Worm (Caenorhabditis elegans) whole organism, L4 larva: ENCODE measurements around the gene spv-1.

Experiments
- F26F4.8 ChIP-seq: fragments of 200-800 bp; sonication (Bioruptor generic); conservative IDR thresholded peaks from 2 replicates; pipeline ENCODE4 v1.3.6; 2022; ENCODE audit warnings: missing genetic modification characterization, missing compliant biosample characterization
- F37D6.2 ChIP-seq: sonication (generic microtip); optimal IDR thresholded peaks from 2 replicates; lab custom pipeline; 2016; ENCODE audit warnings: mild to moderate bottlenecking, missing genetic modification characterization, missing compliant biosample characterization
- T20F7.1 ChIP-seq: fragments of 200-800 bp; sonication (Bioruptor generic); optimal IDR thresholded peaks from 2 replicates; lab custom pipeline; 2018; ENCODE audit warnings: mild to moderate bottlenecking, missing genetic modification characterization, missing compliant biosample characterization
- T26A8.4 ChIP-seq: fragments of 200-800 bp; sonication (Bioruptor generic); IDR thresholded peaks from 2 replicates; pipeline ENCODE4 v1.3.6; 2022; ENCODE audit warnings: missing genetic modification characterization, missing compliant biosample characterization
- Y48G9A.11 ChIP-seq: fragments of 200-800 bp; sonication (Bioruptor generic); IDR thresholded peaks from 2 replicates; pipeline ENCODE4 v1.3.6; 2022; ENCODE audit warnings: missing genetic modification reagents, missing genetic modification characterization, missing compliant biosample characterization
- ama-1 ChIP-seq: fragments of 150-350 bp; optimal IDR thresholded peaks from 2 replicates; lab custom pipeline; 2014; ENCODE audit warnings: inconsistent platforms, mixed read lengths
- arid-1 ChIP-seq: fragments of 200-800 bp; sonication (Bioruptor generic); conservative IDR thresholded peaks from 2 replicates; pipeline ENCODE4 v1.3.6; 2022; ENCODE audit warnings: missing genetic modification reagents, missing genetic modification characterization, missing compliant biosample characterization
- ceh-62 ChIP-seq: sonication (generic microtip); optimal IDR thresholded peaks from 2 replicates; lab custom pipeline; 2017; ENCODE audit warnings: missing biosample characterization, missing genetic modification characterization
- cey-2 ChIP-seq: sonication (generic microtip); optimal IDR thresholded peaks from 3 replicates; lab custom pipeline; 2017; ENCODE audit warnings: missing genetic modification characterization, mild to moderate bottlenecking, missing compliant biosample characterization, antibody characterized with exemption, borderline replicate concordance; ENCODE audit not compliant: insufficient read depth
- dmd-8 ChIP-seq: fragments of 200-800 bp; sonication (Bioruptor generic); IDR thresholded peaks from 2 replicates; pipeline ENCODE4 v1.3.6; 2022; ENCODE audit warnings: missing genetic modification characterization, missing compliant biosample characterization
- dmd-9 ChIP-seq: fragments of 200-800 bp; sonication (Bioruptor generic); IDR thresholded peaks from 2 replicates; pipeline ENCODE4 v1.3.6; 2022; ENCODE audit warnings: missing genetic modification reagents, missing genetic modification characterization, missing compliant biosample characterization
- dpl-1 ChIP-seq: fragments of 150-350 bp; optimal IDR thresholded peaks from 2 replicates; lab custom pipeline; 2014; ENCODE audit warnings: missing biosample characterization, missing genetic modification reagents, missing genetic modification characterization
- duxl-1 ChIP-seq: sonication (generic microtip); optimal IDR thresholded peaks from 2 replicates; lab custom pipeline; 2016; ENCODE audit warnings: mild to moderate bottlenecking, missing genetic modification characterization, moderate library complexity, missing compliant biosample characterization; ENCODE audit not compliant: poor library complexity
- dve-1 ChIP-seq: sonication (generic microtip); optimal IDR thresholded peaks from 2 replicates; lab custom pipeline; 2017; ENCODE audit warnings: antibody characterized with exemption, mild to moderate bottlenecking, missing genetic modification characterization, missing compliant biosample characterization; ENCODE audit not compliant: insufficient read depth
- egl-43 ChIP-seq: fragments of 200-800 bp; sonication (Bioruptor generic); IDR thresholded peaks from 2 replicates; pipeline ENCODE4 v1.3.6; 2022; ENCODE audit warnings: missing genetic modification reagents, missing genetic modification characterization, missing compliant biosample characterization
- gei-8 ChIP-seq: fragments of 200-800 bp; sonication (Bioruptor generic); optimal IDR thresholded peaks from 2 replicates; lab custom pipeline; 2018; ENCODE audit warnings: mild to moderate bottlenecking, missing genetic modification characterization, missing compliant biosample characterization
- hlh-11 ChIP-seq: fragments of 200-800 bp; sonication (Bioruptor generic); optimal IDR thresholded peaks from 2 replicates; lab custom pipeline; 2018; ENCODE audit warnings: mild to moderate bottlenecking, missing genetic modification characterization, missing compliant biosample characterization
- jun-1 ChIP-seq: fragments of 150-350 bp; optimal IDR thresholded peaks from 2 replicates; lab custom pipeline; 2014; ENCODE audit warnings: missing biosample characterization, missing genetic modification reagents, missing genetic modification characterization
- lim-7 ChIP-seq: fragments of 200-800 bp; sonication (Bioruptor generic); IDR thresholded peaks from 2 replicates; pipeline ENCODE4 v1.3.6; 2022; ENCODE audit warnings: missing genetic modification characterization, missing compliant biosample characterization
- lin-1 ChIP-seq: fragments of 200-800 bp; sonication (Bioruptor generic); IDR thresholded peaks from 2 replicates; pipeline ENCODE4 v1.3.6; 2022; ENCODE audit warnings: missing genetic modification reagents, missing genetic modification characterization, missing compliant biosample characterization
- lin-38 ChIP-seq: fragments of 200-800 bp; sonication (Bioruptor generic); IDR thresholded peaks from 2 replicates; pipeline ENCODE4 v1.3.6; 2022; ENCODE audit warnings: missing genetic modification reagents, missing genetic modification characterization, missing compliant biosample characterization
- lsy-2 ChIP-seq, 2 experiments: fragments of 150-350 bp in 1 of 2; sonication (generic microtip) in 1 of 2; optimal IDR thresholded peaks; 2 replicates each; lab custom pipeline; 2014 to 2017; ENCODE audit warnings: missing biosample characterization in 2 of 2, missing genetic modification characterization in 2 of 2
- madf-9 ChIP-seq: fragments of 200-800 bp; sonication (Bioruptor generic); conservative IDR thresholded peaks from 2 replicates; pipeline ENCODE4 v1.3.6; 2022; ENCODE audit warnings: missing genetic modification reagents, missing genetic modification characterization, missing compliant biosample characterization
- mdl-1 ChIP-seq, 2 experiments: fragments of 150-350 bp in 1 of 2; sonication (generic microtip) in 1 of 2; optimal IDR thresholded peaks; 2 replicates each; lab custom pipeline; 2014 to 2017; ENCODE audit warnings: missing biosample characterization in 2 of 2, missing genetic modification characterization in 2 of 2
- mdt-29 ChIP-seq: fragments of 200-800 bp; sonication (Bioruptor generic); IDR thresholded peaks from 2 replicates; pipeline ENCODE4 v1.3.6; 2022; ENCODE audit warnings: missing genetic modification reagents, missing genetic modification characterization, missing compliant biosample characterization
- mep-1 ChIP-seq: fragments of 150-350 bp; sonication (generic microtip); optimal IDR thresholded peaks from 3 replicates; lab custom pipeline; 2014; ENCODE audit warnings: missing biosample characterization, missing genetic modification characterization
- nhr-102 ChIP-seq: sonication (generic microtip); optimal IDR thresholded peaks from 2 replicates; lab custom pipeline; 2016; ENCODE audit warnings: mild to moderate bottlenecking, missing genetic modification characterization, moderate library complexity, missing compliant biosample characterization
- nhr-237 ChIP-seq: sonication (generic microtip); optimal IDR thresholded peaks from 2 replicates; lab custom pipeline; 2017; ENCODE audit warnings: missing biosample characterization, missing genetic modification characterization
- nhr-6 ChIP-seq: fragments of 150-350 bp; optimal IDR thresholded peaks from 2 replicates; lab custom pipeline; 2014; ENCODE audit warnings: missing biosample characterization, missing genetic modification characterization
- nhr-77 ChIP-seq: fragments of 150-350 bp; optimal IDR thresholded peaks from 2 replicates; lab custom pipeline; 2014; ENCODE audit warnings: missing biosample characterization, missing genetic modification characterization
- pha-4 ChIP-seq, 2 experiments: fragments of 150-350 bp in 1 of 2; fragments of 200-800 bp in 1 of 2; sonication (Bioruptor generic) in 1 of 2; IDR thresholded peaks in 1 of 2; optimal IDR thresholded peaks in 1 of 2; 2 replicates each; pipeline versions ENCODE4 v1.3.6 to Lab custom; 2014 to 2022; ENCODE audit warnings: missing genetic modification characterization in 2 of 2, missing genetic modification reagents in 2 of 2, missing biosample characterization in 1 of 2, missing compliant biosample characterization in 1 of 2
- snpc-1.2 ChIP-seq: fragments of 200-800 bp; sonication (Bioruptor generic); IDR thresholded peaks from 2 replicates; pipeline ENCODE4 v1.3.6; 2022; ENCODE audit warnings: missing genetic modification reagents, missing genetic modification characterization, missing compliant biosample characterization
- spr-1 ChIP-seq: sonication (generic microtip); optimal IDR thresholded peaks from 2 replicates; lab custom pipeline; 2016; ENCODE audit warnings: mild to moderate bottlenecking, missing genetic modification characterization, missing compliant biosample characterization
- unc-39 ChIP-seq: sonication (generic microtip); optimal IDR thresholded peaks from 2 replicates; lab custom pipeline; 2017; ENCODE audit warnings: missing biosample characterization, missing genetic modification characterization
- unc-62 ChIP-seq, 3 experiments: fragments of 150-350 bp in 1 of 3; sonication (generic microtip); optimal IDR thresholded peaks in 2 of 3; peaks in 1 of 3; 1 replicate in 1 of 3; 2 replicates in 2 of 3; lab custom pipeline; 2014 to 2017; ENCODE audit warnings: missing biosample characterization in 3 of 3, missing genetic modification characterization in 3 of 3, missing genetic modification reagents in 3 of 3, missing genotype in 1 of 3
- zfp-3 ChIP-seq: fragments of 200-800 bp; sonication (Bioruptor generic); conservative IDR thresholded peaks from 2 replicates; pipeline ENCODE4 v1.3.6; 2022; ENCODE audit warnings: missing genetic modification reagents, missing genetic modification characterization, missing compliant biosample characterization
- zip-11 ChIP-seq: fragments of 200-800 bp; sonication (Bioruptor generic); IDR thresholded peaks from 2 replicates; pipeline ENCODE4 v1.3.6; 2022; ENCODE audit warnings: missing genetic modification characterization, missing compliant biosample characterization
- zip-2 ChIP-seq: fragments of 150-350 bp; optimal IDR thresholded peaks from 2 replicates; lab custom pipeline; 2014; ENCODE audit warnings: missing biosample characterization, missing genetic modification characterization

spv-1 gene

ce11 chrII:7879266-7879718 is 49.2 kb downstream of the spv-1 start, which contains the start of the genes vha-4 and T01H3.5 (continued):
- TF ChIP-seq ceh-62 (tag; lab: Kevin White, UChicago) (no peak), hlh-11 (tag; lab: Kevin White, UChicago) (peak; percentile 14), snpc-1.2 (GFP tag; lab: Robert Waterston, UW) (no peak), F26F4.8 (GFP tag; lab: Robert Waterston, UW) (no peak), egl-43 (GFP tag; lab: Robert Waterston, UW) (no peak), nhr-77 (tag; lab: Kevin White, UChicago) (peak; percentile 9)

DNA sequence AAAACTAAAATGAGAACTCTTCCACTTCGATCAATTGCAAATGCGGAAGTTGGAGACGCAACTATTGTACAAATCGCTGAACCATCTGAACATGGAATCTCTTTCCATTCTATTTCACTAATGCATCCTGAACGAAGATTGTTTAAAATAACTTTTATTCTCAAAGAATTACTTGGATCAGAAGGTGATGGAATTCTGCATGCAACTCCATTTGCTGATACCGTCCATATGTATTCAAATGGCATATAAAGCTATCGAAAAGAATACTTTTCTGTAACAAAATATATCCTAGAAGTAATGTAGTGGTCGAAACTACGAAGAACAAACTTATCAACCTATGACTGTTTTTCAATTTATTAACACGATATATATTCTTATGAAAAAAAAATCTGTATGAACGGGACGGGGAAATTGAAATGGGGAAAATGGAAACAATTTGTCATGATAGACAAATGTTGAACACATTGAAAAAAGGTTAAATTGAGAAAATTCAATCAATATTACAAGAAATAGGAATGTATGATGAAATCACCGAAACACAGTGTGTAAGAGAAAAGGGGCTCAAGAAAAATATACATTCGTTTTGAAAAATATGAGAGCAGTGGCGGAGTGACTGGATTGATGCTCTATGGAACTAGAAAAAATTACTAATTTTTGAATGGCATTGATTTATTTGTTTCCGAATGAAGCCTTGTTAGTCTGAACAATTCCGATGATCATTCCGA is 50.6 kb downstream of the spv-1 start, which contains the start of gene T01H3.2:
Gene T01H3.2, minus strand, starts transcription at position 251 of the 725 bp plus-strand sequence.
- TF ChIP-seq mep-1 (tag; lab: Kevin White, UChicago) (peak; percentile 26), T20F7.1 (GFP tag; lab: Kevin White, UChicago) (peak; percentile 71), pha-4 (GFP tag; IDR thresholded peaks at IDR 0.05; lab: Robert Waterston, UW) (no peak), pha-4 (tag; optimal IDR thresholded peaks at IDR 0.05; lab: Kevin White, UChicago) (no peak), egl-43 (GFP tag; lab: Robert Waterston, UW) (no peak), zfp-3 (GFP tag; lab: Robert Waterston, UW) (no peak), jun-1 (tag; lab: Kevin White, UChicago) (no peak), dmd-9 (GFP tag; lab: Robert Waterston, UW) (no peak), lsy-2 (tag; optimal IDR thresholded peaks at IDR 0.05; lab: Kevin White, UChicago) (peak in 1 of 2 experiments; percentile 39), zip-2 (tag; lab: Kevin White, UChicago) (no peak), cey-2 (tag; lab: Kevin White, UChicago) (no peak), nhr-102 (tag; lab: Kevin White, UChicago) (peak; percentile 53), lin-1 (no peak), unc-39 (tag; lab: Kevin White, UChicago) (no peak), duxl-1 (tag; lab: Kevin White, UChicago) (no peak), Y48G9A.11 (0 out of 2 replicates have a peak, but pooled peaks have one; percentile 38), nhr-6 (tag; lab: Kevin White, UChicago) (no peak), unc-62 (GFP tag; optimal IDR thresholded peaks at IDR 0.05 in 1 of 2; lab: Kevin White, UChicago) (peak in 1 of 2 experiments; percentile 96), unc-62 (tag; optimal IDR thresholded peaks at IDR 0.05; lab: Kevin White, UChicago) (no peak), F37D6.2 (tag; lab: Kevin White, UChicago) (no peak), T26A8.4 (GFP tag; lab: Robert Waterston, UW) (no peak), dve-1 (peak; percentile 37), madf-9 (GFP tag; lab: Robert Waterston, UW) (no peak), nhr-237 (tag; lab: Kevin White, UChicago) (no peak), zip-11 (GFP tag; lab: Robert Waterston, UW) (no peak), mdl-1 (tag; optimal IDR thresholded peaks at IDR 0.05; lab: Kevin White, UChicago) (no peak), arid-1 (no peak), lim-7 (GFP tag; lab: Robert Waterston, UW) (no peak), lin-38 (peak; percentile 52), spr-1 (peak; percentile 27), gei-8 (GFP tag; lab: Kevin White, UChicago) (no peak), dmd-8 (no peak), ama-1 (peak; percentile 27), mdt-29 (GFP tag; lab: Robert Waterston, UW) (0 out of 2 replicates have a peak, but pooled peaks have one; percentile 20), snpc-1.2 (GFP tag; lab: Robert Waterston, UW) (no peak), dpl-1 (no peak)
- TF ChIP-seq, all 104 proteins: peak for 11
